Worm (Caenorhabditis elegans) whole organism, young adult: ENCODE results near the gene C01G10.1.

Experiments
- B0035.1 ChIP-seq: sonication (generic microtip); optimal IDR thresholded peaks from 2 replicates; lab custom pipeline; 2016; ENCODE audit warnings: missing genetic modification characterization, mild to moderate bottlenecking, missing compliant biosample characterization, missing genotype, missing genetic modification reagents
- F10E7.11 ChIP-seq: sonication (generic microtip); optimal IDR thresholded peaks from 2 replicates; lab custom pipeline; 2017; ENCODE audit warnings: mild to moderate bottlenecking, missing genetic modification characterization, moderate library complexity, missing compliant biosample characterization
- F37B4.10 ChIP-seq: fragments of 200-800 bp; sonication (Bioruptor generic); IDR thresholded peaks from 2 replicates; pipeline ENCODE4 v1.3.6; 2022; ENCODE audit warnings: missing genetic modification characterization, missing compliant biosample characterization
- K11D2.4 ChIP-seq: fragments of 200-800 bp; sonication (Bioruptor generic); IDR thresholded peaks from 2 replicates; pipeline ENCODE4 v1.3.6; 2022; ENCODE audit warnings: missing genetic modification reagents, missing genetic modification characterization, missing compliant biosample characterization
- K12H6.12 ChIP-seq: fragments of 200-800 bp; sonication (Bioruptor generic); optimal IDR thresholded peaks from 2 replicates; lab custom pipeline; 2018; ENCODE audit warnings: mild to moderate bottlenecking, missing genetic modification characterization, missing compliant biosample characterization
- Y53F4B.3 ChIP-seq: fragments of 200-800 bp; sonication (Bioruptor generic); IDR thresholded peaks from 2 replicates; pipeline ENCODE4 v1.3.6; 2022; ENCODE audit warnings: missing genetic modification reagents, missing genetic modification characterization, missing compliant biosample characterization
- Y95B8A.8 ChIP-seq: fragments of 200-800 bp; sonication (Bioruptor generic); IDR thresholded peaks from 2 replicates; pipeline ENCODE4 v1.3.6; 2022; ENCODE audit warnings: missing genetic modification reagents, missing genetic modification characterization, missing compliant biosample characterization
- ama-1 ChIP-seq, 3 experiments: fragments of 150-350 bp in 1 of 3; sonication (generic microtip) in 2 of 3; optimal IDR thresholded peaks; 2 replicates each; lab custom pipeline; 2014 to 2018; ENCODE audit warnings: missing biosample characterization in 2 of 3, missing genetic modification characterization in 2 of 3, missing genetic modification reagents in 2 of 3
- aptf-3 ChIP-seq: fragments of 200-800 bp; sonication (Bioruptor generic); IDR thresholded peaks from 2 replicates; pipeline ENCODE4 v1.3.6; 2022; ENCODE audit warnings: missing genetic modification characterization, missing compliant biosample characterization
- ceh-27 ChIP-seq: fragments of 200-800 bp; sonication (Bioruptor generic); optimal IDR thresholded peaks from 2 replicates; lab custom pipeline; 2018; ENCODE audit warnings: mild to moderate bottlenecking, missing genetic modification characterization, moderate library complexity, missing compliant biosample characterization
- ceh-79 ChIP-seq: sonication (generic microtip); optimal IDR thresholded peaks from 2 replicates; lab custom pipeline; 2017; ENCODE audit warnings: mild to moderate bottlenecking, missing genetic modification characterization, missing compliant biosample characterization
- ceh-91 ChIP-seq: fragments of 200-800 bp; sonication (Bioruptor generic); IDR thresholded peaks from 2 replicates; pipeline ENCODE4 v1.3.6; 2022; ENCODE audit warnings: missing genetic modification reagents, missing genetic modification characterization, missing compliant biosample characterization
- chd-7 ChIP-seq: sonication (generic microtip); optimal IDR thresholded peaks from 2 replicates; lab custom pipeline; 2016; ENCODE audit warnings: mild to moderate bottlenecking, missing genetic modification characterization, moderate library complexity, missing compliant biosample characterization
- dpff-1 ChIP-seq: sonication (generic microtip); optimal IDR thresholded peaks from 2 replicates; lab custom pipeline; 2017; ENCODE audit warnings: mild to moderate bottlenecking, missing genetic modification characterization, missing compliant biosample characterization
- efl-1 ChIP-seq: fragments of 150-350 bp; optimal IDR thresholded peaks from 2 replicates; lab custom pipeline; 2014; ENCODE audit warnings: missing biosample characterization, missing genetic modification reagents, missing genetic modification characterization
- egl-44 ChIP-seq: fragments of 200-800 bp; sonication (Bioruptor generic); IDR thresholded peaks from 2 replicates; pipeline ENCODE4 v1.3.6; 2022; ENCODE audit warnings: missing genetic modification reagents, missing genetic modification characterization, missing compliant biosample characterization
- fkh-3 ChIP-seq: sonication (generic microtip); optimal IDR thresholded peaks from 2 replicates; lab custom pipeline; 2016; ENCODE audit warnings: mild to moderate bottlenecking, missing genetic modification characterization, missing compliant biosample characterization
- him-1 ChIP-seq: sonication (generic microtip); optimal IDR thresholded peaks from 2 replicates; lab custom pipeline; 2016; ENCODE audit warnings: missing genotype, missing genetic modification reagents, missing genetic modification characterization, missing compliant biosample characterization
- hmg-1.2 ChIP-seq: fragments of 200-800 bp; sonication (Bioruptor generic); IDR thresholded peaks from 2 replicates; pipeline ENCODE4 v1.3.6; 2022; ENCODE audit warnings: missing genetic modification reagents, missing genetic modification characterization, missing compliant biosample characterization
- hmg-20 ChIP-seq: fragments of 200-800 bp; sonication (Bioruptor generic); IDR thresholded peaks from 2 replicates; pipeline ENCODE4 v1.3.6; 2022; ENCODE audit warnings: missing genetic modification reagents, missing genetic modification characterization, missing compliant biosample characterization
- lir-1 ChIP-seq: fragments of 200-800 bp; sonication (Bioruptor generic); conservative IDR thresholded peaks from 2 replicates; pipeline ENCODE4 v1.3.6; 2022; ENCODE audit warnings: missing genetic modification reagents, missing genetic modification characterization, missing compliant biosample characterization
- lsy-27 ChIP-seq: sonication (generic microtip); optimal IDR thresholded peaks from 2 replicates; lab custom pipeline; 2017; ENCODE audit warnings: missing genetic modification characterization, mild to moderate bottlenecking, missing compliant biosample characterization, antibody characterized with exemption, missing genotype, borderline replicate concordance; ENCODE audit not compliant: insufficient read depth
- mcd-1 ChIP-seq: fragments of 200-800 bp; sonication (Bioruptor generic); IDR thresholded peaks from 2 replicates; pipeline ENCODE4 v1.3.6; 2022; ENCODE audit warnings: missing genetic modification reagents, missing genetic modification characterization, missing compliant biosample characterization
- mes-4 ChIP-seq: sonication (generic microtip); optimal IDR thresholded peaks from 2 replicates; lab custom pipeline; 2016; ENCODE audit warnings: missing genotype, missing genetic modification characterization, missing compliant biosample characterization
- mxl-1 ChIP-seq: sonication (generic microtip); optimal IDR thresholded peaks from 2 replicates; lab custom pipeline; 2016; ENCODE audit warnings: missing genetic modification characterization, missing compliant biosample characterization
- nfya-1 ChIP-seq: sonication (generic microtip); optimal IDR thresholded peaks from 2 replicates; lab custom pipeline; 2017; ENCODE audit warnings: antibody characterized with exemption, missing compliant biosample characterization, missing genetic modification characterization, borderline replicate concordance; ENCODE audit not compliant: insufficient read depth
- nhr-27 ChIP-seq: fragments of 200-800 bp; sonication (Bioruptor generic); optimal IDR thresholded peaks from 2 replicates; lab custom pipeline; 2018; ENCODE audit warnings: mild to moderate bottlenecking, missing genetic modification characterization, moderate library complexity, missing compliant biosample characterization
- nhr-80 ChIP-seq: sonication (generic microtip); optimal IDR thresholded peaks from 2 replicates; lab custom pipeline; 2016; ENCODE audit warnings: missing genetic modification characterization, missing compliant biosample characterization
- pha-4 ChIP-seq: fragments of 150-350 bp; sonication (generic microtip); optimal IDR thresholded peaks from 2 replicates; lab custom pipeline; 2014; ENCODE audit warnings: missing biosample characterization, missing genetic modification reagents, missing genetic modification characterization
- sea-2 ChIP-seq: fragments of 200-800 bp; sonication (Bioruptor generic); IDR thresholded peaks from 2 replicates; pipeline ENCODE4 v1.3.6; 2022; ENCODE audit warnings: missing genetic modification characterization, missing compliant biosample characterization
- snpc-1.3 ChIP-seq: sonication (generic microtip); optimal IDR thresholded peaks from 2 replicates; lab custom pipeline; 2017; ENCODE audit warnings: missing genetic modification characterization, mild to moderate bottlenecking, missing compliant biosample characterization, antibody characterized with exemption, moderate library complexity, missing genotype, missing genetic modification reagents; ENCODE audit not compliant: insufficient read depth
- snpc-4 ChIP-seq, 5 experiments: fragments of 150-350 bp in 1 of 5; sonication (generic microtip) in 4 of 5; optimal IDR thresholded peaks; 2 replicates each; lab custom pipeline; 2014 to 2018; ENCODE audit warnings: missing genetic modification characterization in 5 of 5, missing biosample characterization in 3 of 5, antibody characterized with exemption in 2 of 5, mild to moderate bottlenecking in 2 of 5, missing compliant biosample characterization in 2 of 5, missing genotype in 2 of 5, moderate library complexity in 2 of 5, missing genetic modification reagents in 1 of 5
- sptf-2 ChIP-seq: fragments of 200-800 bp; sonication (Bioruptor generic); optimal IDR thresholded peaks from 2 replicates; lab custom pipeline; 2018; ENCODE audit warnings: mild to moderate bottlenecking, missing genetic modification characterization, missing compliant biosample characterization
- tbp1 ChIP-seq: fragments of 200-800 bp; sonication (Bioruptor generic); optimal IDR thresholded peaks from 2 replicates; lab custom pipeline; 2018; ENCODE audit warnings: mild to moderate bottlenecking, missing genetic modification characterization, missing compliant biosample characterization
- tbx-9 ChIP-seq: sonication (generic microtip); optimal IDR thresholded peaks from 2 replicates; lab custom pipeline; 2016; ENCODE audit warnings: borderline replicate concordance, missing genetic modification characterization, inconsistent platforms, missing compliant biosample characterization
- unc-62 ChIP-seq: fragments of 150-350 bp; optimal IDR thresholded peaks from 2 replicates; lab custom pipeline; 2014; ENCODE audit warnings: missing biosample characterization, missing genetic modification reagents, missing genetic modification characterization
- ztf-18 ChIP-seq: sonication (generic microtip); optimal IDR thresholded peaks from 2 replicates; lab custom pipeline; 2016; ENCODE audit warnings: missing genotype, mild to moderate bottlenecking, missing genetic modification characterization, missing compliant biosample characterization
- ztf-28 ChIP-seq: fragments of 200-800 bp; sonication (Bioruptor generic); IDR thresholded peaks from 2 replicates; pipeline ENCODE4 v1.3.6; 2022; ENCODE audit warnings: missing genetic modification reagents, missing genetic modification characterization, missing compliant biosample characterization

The C01G10.1 gene

ce11 chrV:15071015-15071810, 28.3 kb upstream of the C01G10.1 start, which contains the start of gene unc-76 (continued):
- TF ChIP-seq K11D2.4 (GFP tag; lab: Robert Waterston, UW) (peak; percentile 56; the same call in 1 of the 2 replicates), ztf-18 (tag; lab: Kevin White, UChicago) (peak; percentile 29), tbp1 (GFP tag; lab: Kevin White, UChicago) (peak; percentile 10), nfya-1 (tag; lab: Kevin White, UChicago) (no peak), snpc-4 (GFP tag; optimal IDR thresholded peaks at IDR 0.05; lab: Kevin White, UChicago) (no peak), snpc-4 (tag; optimal IDR thresholded peaks at IDR 0.05; lab: Kevin White, UChicago) (peak in 2 of 4 experiments; percentile 34 to 55), K12H6.12 (tag; lab: Kevin White, UChicago) (peak; percentile 89), dpff-1 (tag; lab: Kevin White, UChicago) (no peak), ama-1 (optimal IDR thresholded peaks at IDR 0.05; lab: Kevin White, UChicago) (no peak), ama-1 (GFP tag; optimal IDR thresholded peaks at IDR 0.05; lab: Kevin White, UChicago) (no peak), B0035.1 (tag; lab: Kevin White, UChicago) (no peak)

- TF ChIP-seq ceh-91 (GFP tag; lab: Robert Waterston, UW) (no peak), ceh-27 (GFP tag; lab: Kevin White, UChicago) (peak; percentile 69), mxl-1 (tag; lab: Kevin White, UChicago) (no peak), nhr-80 (tag; lab: Kevin White, UChicago) (no peak)
These were observed 26.8 kb upstream of the C01G10.1 start for ce11 chrV:15072738-15073137.

DNA sequence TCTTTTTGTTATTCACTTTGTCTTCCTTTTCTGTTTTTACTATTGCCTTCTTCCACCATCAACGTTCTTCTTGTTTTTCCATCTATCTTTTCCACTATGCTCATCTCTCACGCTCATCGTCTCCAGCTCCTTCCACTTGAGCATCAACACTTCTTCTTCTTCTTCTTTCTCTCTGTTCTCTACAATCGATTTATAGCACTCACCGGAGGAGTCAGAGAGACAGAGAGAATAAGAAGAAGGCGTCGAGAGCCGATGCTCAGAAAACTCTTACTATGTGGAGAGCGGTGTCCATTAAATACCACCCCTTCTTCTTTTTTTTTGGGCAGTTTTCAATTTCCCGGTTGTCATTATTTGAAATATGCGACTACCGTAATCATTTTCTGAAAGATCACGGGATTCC, 24.6 kb upstream of the C01G10.1 start:
- TF ChIP-seq aptf-3 (GFP tag; lab: Robert Waterston, UW) (no peak), ceh-27 (GFP tag; lab: Kevin White, UChicago) (peak; percentile 55), K12H6.12 (tag; lab: Kevin White, UChicago) (peak; percentile 7), hmg-1.2 (GFP tag; lab: Robert Waterston, UW) (peak; percentile 27; the same call in 1 of the 2 replicates)

DNA sequence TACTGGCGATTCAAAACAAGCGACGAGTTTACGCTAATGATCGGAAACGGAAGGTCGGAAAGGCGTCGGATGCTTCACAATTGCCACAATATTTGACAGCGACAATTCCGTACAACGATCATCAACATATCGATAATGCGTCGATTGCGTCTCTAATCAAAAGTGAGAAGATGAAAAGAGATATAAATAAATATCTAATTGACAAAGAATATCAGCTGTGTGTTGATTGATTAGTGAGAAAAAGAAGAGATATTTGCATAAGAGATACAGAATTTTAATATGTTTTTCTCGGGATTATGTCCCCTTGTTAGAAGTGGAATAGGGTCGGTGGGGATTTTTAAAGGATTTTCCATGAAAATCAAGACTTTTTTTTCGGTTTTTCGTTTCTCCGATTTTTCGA, 21.0 kb upstream of the C01G10.1 start:
- TF ChIP-seq efl-1 (no peak), him-1 (tag; lab: Kevin White, UChicago) (no peak), lsy-27 (tag; lab: Kevin White, UChicago) (no peak), chd-7 (tag; lab: Kevin White, UChicago) (no peak), fkh-3 (tag; lab: Kevin White, UChicago) (no peak), mcd-1 (GFP tag; lab: Robert Waterston, UW) (no peak), pha-4 (tag; lab: Kevin White, UChicago) (no peak), ztf-28 (no peak), sptf-2 (GFP tag; lab: Kevin White, UChicago) (no peak), sea-2 (GFP tag; lab: Robert Waterston, UW) (no peak), ceh-91 (GFP tag; lab: Robert Waterston, UW) (no peak), mes-4 (tag; lab: Kevin White, UChicago) (no peak), unc-62 (GFP tag; lab: Kevin White, UChicago) (no peak)

DNA sequence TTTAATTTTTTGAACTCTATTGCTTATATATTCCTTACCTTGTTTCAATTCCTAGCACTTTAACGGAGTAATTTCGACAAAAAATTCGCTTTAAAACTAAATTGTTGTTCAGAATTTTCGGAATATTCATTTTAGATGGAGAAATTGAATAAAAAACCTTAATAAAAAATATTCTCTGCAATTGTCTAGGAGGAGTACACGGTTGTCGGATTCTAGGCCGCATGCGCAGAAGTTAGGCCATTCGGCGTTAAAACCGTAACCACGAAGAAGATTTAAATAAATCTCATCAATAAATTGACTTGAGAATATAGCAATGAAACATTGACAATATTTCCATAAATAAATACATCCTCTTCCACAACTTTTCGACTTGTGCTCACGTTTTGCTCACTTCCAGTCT, 17.3 kb upstream of the C01G10.1 start, which contains the start of the genes C01G10.10 and C01G10.9:
C01G10.10 (minus strand) TSS at position 151 of the 400 bp plus-strand sequence.
C01G10.9 (plus strand) TSS at position 240 of the 400 bp plus-strand sequence.
- TF ChIP-seq K12H6.12 (tag; lab: Kevin White, UChicago) (peak; percentile 2), tbx-9 (tag; lab: Kevin White, UChicago) (no peak), hmg-20 (GFP tag; lab: Robert Waterston, UW) (no peak), ceh-91 (GFP tag; lab: Robert Waterston, UW) (no peak), K11D2.4 (GFP tag; lab: Robert Waterston, UW) (no peak), ceh-27 (GFP tag; lab: Kevin White, UChicago) (peak; percentile 52), F37B4.10 (GFP tag; lab: Robert Waterston, UW) (no peak), F10E7.11 (tag; lab: Kevin White, UChicago) (no peak), ceh-79 (tag; lab: Kevin White, UChicago) (no peak), egl-44 (GFP tag; lab: Robert Waterston, UW) (no peak), ama-1 (optimal IDR thresholded peaks at IDR 0.05; lab: Kevin White, UChicago) (no peak), ama-1 (GFP tag; optimal IDR thresholded peaks at IDR 0.05; lab: Kevin White, UChicago) (no peak), Y53F4B.3 (GFP tag; lab: Robert Waterston, UW) (no peak), lir-1 (GFP tag; lab: Robert Waterston, UW) (no peak), Y95B8A.8 (GFP tag; lab: Robert Waterston, UW) (no peak), nhr-27 (tag; lab: Kevin White, UChicago) (no peak), snpc-1.3 (tag; lab: Kevin White, UChicago) (no peak)
